Worm (Caenorhabditis elegans) whole organism, mixed stage, embryonic: ENCODE measurements around the gene rpl-20.

Source experiments
- blmp-1 ChIP-seq: fragments of 150-350 bp; optimal IDR thresholded peaks from 2 replicates; lab custom pipeline; 2014; ENCODE audit warnings: missing biosample characterization, missing genetic modification characterization
- ceh-39 ChIP-seq: fragments of 150-350 bp; optimal IDR thresholded peaks from 2 replicates; lab custom pipeline; 2014; ENCODE audit warnings: missing biosample characterization, missing genetic modification characterization
- drap-1 ChIP-seq: fragments of 200-800 bp; sonication (Bioruptor generic); optimal IDR thresholded peaks from 3 replicates; lab custom pipeline; 2018; ENCODE audit warnings: mild to moderate bottlenecking, missing genetic modification characterization, missing compliant biosample characterization
- flh-1 ChIP-seq: fragments of 200-800 bp; sonication (Bioruptor generic); optimal IDR thresholded peaks from 2 replicates; lab custom pipeline; 2018; ENCODE audit warnings: mild to moderate bottlenecking, missing genetic modification characterization, moderate library complexity, missing compliant biosample characterization
- ham-2 ChIP-seq: fragments of 200-800 bp; sonication (Bioruptor generic); optimal IDR thresholded peaks from 2 replicates; lab custom pipeline; 2018; ENCODE audit warnings: mild to moderate bottlenecking, missing genetic modification characterization, missing compliant biosample characterization
- hlh-1 ChIP-seq: fragments of 150-350 bp; optimal IDR thresholded peaks from 2 replicates; lab custom pipeline; 2014; ENCODE audit warnings: missing biosample characterization, missing genetic modification reagents, missing genetic modification characterization
- lsy-2 ChIP-seq: fragments of 150-350 bp; optimal IDR thresholded peaks from 2 replicates; lab custom pipeline; 2014; ENCODE audit warnings: missing biosample characterization, missing genetic modification characterization
- mep-1 ChIP-seq: fragments of 150-350 bp; optimal IDR thresholded peaks from 2 replicates; lab custom pipeline; 2017; ENCODE audit warnings: missing biosample characterization, missing genetic modification reagents, missing genetic modification characterization, inconsistent platforms
- nhr-237 ChIP-seq: fragments of 150-350 bp; optimal IDR thresholded peaks from 2 replicates; lab custom pipeline; 2014; ENCODE audit warnings: missing biosample characterization, missing genetic modification characterization
- nhr-28 ChIP-seq: fragments of 150-350 bp; optimal IDR thresholded peaks from 2 replicates; lab custom pipeline; 2014; ENCODE audit warnings: missing biosample characterization, missing genetic modification characterization
- nhr-76 ChIP-seq: sonication (generic microtip); optimal IDR thresholded peaks from 2 replicates; lab custom pipeline; 2017; ENCODE audit warnings: missing biosample characterization, missing genetic modification characterization
- pha-4 ChIP-seq: fragments of 150-350 bp; optimal IDR thresholded peaks from 2 replicates; lab custom pipeline; 2018; ENCODE audit warnings: missing biosample characterization, missing genetic modification reagents, missing genetic modification characterization
- zip-8 ChIP-seq: fragments of 150-350 bp; optimal IDR thresholded peaks from 2 replicates; lab custom pipeline; 2014; ENCODE audit warnings: missing biosample characterization, missing genetic modification characterization
- ztf-11 ChIP-seq: fragments of 150-350 bp; optimal IDR thresholded peaks from 2 replicates; lab custom pipeline; 2014; ENCODE audit warnings: missing biosample characterization, missing genetic modification characterization

- TF ChIP-seq ham-2 (GFP tag; lab: Kevin White, UChicago) (no peak), hlh-1 (tag; lab: Kevin White, UChicago) (no peak), ceh-39 (no peak), nhr-76 (tag; lab: Kevin White, UChicago) (no peak), mep-1 (tag; lab: Kevin White, UChicago) (no peak), nhr-28 (no peak), drap-1 (GFP tag; lab: Kevin White, UChicago) (no peak), nhr-237 (no peak), lsy-2 (no peak), blmp-1 (tag; lab: Kevin White, UChicago) (no peak), pha-4 (tag; lab: Kevin White, UChicago) (no peak), zip-8 (tag; lab: Kevin White, UChicago) (no peak), ztf-11 (tag; lab: Kevin White, UChicago) (no peak), flh-1 (no peak)
These were observed 14.8 kb upstream of the rpl-20 start, which contains the start of gene npp-26 for ce11 chrIV:4764422-4764821.
